Worm (Caenorhabditis elegans) whole organism, L4 larva: Measurements from ENCODE around the gene txdc-12.2.
A peak's percentile ranks its signal among the peaks of the same experiment; 100 is the strongest.
"Not testable (repeated sequence)": the region's sequence is repeated elsewhere in the genome, so short reads cannot be mapped to it uniquely, and the experiment has no call there.

Experiments used
- F49E8.2 ChIP-seq: sonication (generic microtip); optimal IDR thresholded peaks from 2 replicates; lab custom pipeline; 2016; ENCODE audit warnings: missing compliant biosample characterization, mild to moderate bottlenecking, missing genetic modification characterization, borderline replicate concordance
- ZK546.5 ChIP-seq, 2 experiments: sonication (generic microtip); optimal IDR thresholded peaks; 2 replicates each; lab custom pipeline; 2017; ENCODE audit warnings: missing biosample characterization in 2 of 2, missing genetic modification characterization in 2 of 2
- aha-1 ChIP-seq: fragments of 150-350 bp; peaks from one replicate; lab custom pipeline; 2014; ENCODE audit warnings: missing biosample characterization, missing genetic modification characterization
- ama-1 ChIP-seq: fragments of 150-350 bp; optimal IDR thresholded peaks from 2 replicates; lab custom pipeline; 2014; ENCODE audit warnings: inconsistent platforms, mixed read lengths
- ceh-20 ChIP-seq: fragments of 200-800 bp; sonication (Bioruptor generic); IDR thresholded peaks from 2 replicates; pipeline ENCODE4 v1.3.6; 2022; ENCODE audit warnings: missing genetic modification reagents, missing genetic modification characterization, missing compliant biosample characterization
- daf-16 ChIP-seq, 3 experiments: sonication (generic microtip); optimal IDR thresholded peaks; 2 replicates each; lab custom pipeline; 2016 to 2017; ENCODE audit warnings: missing genetic modification characterization in 3 of 3, missing genetic modification reagents in 3 of 3, mild to moderate bottlenecking in 2 of 3, missing compliant biosample characterization in 2 of 3, missing biosample characterization in 1 of 3, moderate library complexity in 1 of 3
- dmd-6 ChIP-seq: fragments of 200-800 bp; sonication (Bioruptor generic); IDR thresholded peaks from 2 replicates; pipeline ENCODE4 v1.3.6; 2022; ENCODE audit warnings: missing genetic modification reagents, missing genetic modification characterization, missing compliant biosample characterization
- dve-1 ChIP-seq: sonication (generic microtip); optimal IDR thresholded peaks from 2 replicates; lab custom pipeline; 2017; ENCODE audit warnings: antibody characterized with exemption, mild to moderate bottlenecking, missing genetic modification characterization, missing compliant biosample characterization; ENCODE audit not compliant: insufficient read depth
- egl-43 ChIP-seq: fragments of 200-800 bp; sonication (Bioruptor generic); IDR thresholded peaks from 2 replicates; pipeline ENCODE4 v1.3.6; 2022; ENCODE audit warnings: missing genetic modification reagents, missing genetic modification characterization, missing compliant biosample characterization
- fkh-10 ChIP-seq: fragments of 150-350 bp; optimal IDR thresholded peaks from 2 replicates; lab custom pipeline; 2014; ENCODE audit warnings: missing biosample characterization, missing genetic modification reagents, missing genetic modification characterization
- hif-1 ChIP-seq, 2 experiments: sonication (generic microtip); optimal IDR thresholded peaks; 2 replicates each; lab custom pipeline; 2016 to 2017; ENCODE audit warnings: missing compliant biosample characterization in 2 of 2, missing genetic modification characterization in 2 of 2, missing genetic modification reagents in 2 of 2, missing genotype in 2 of 2, mild to moderate bottlenecking in 1 of 2
- hlh-11 ChIP-seq: fragments of 200-800 bp; sonication (Bioruptor generic); optimal IDR thresholded peaks from 2 replicates; lab custom pipeline; 2018; ENCODE audit warnings: mild to moderate bottlenecking, missing genetic modification characterization, missing compliant biosample characterization
- hlh-30 ChIP-seq: sonication (generic microtip); optimal IDR thresholded peaks from 2 replicates; lab custom pipeline; 2017; ENCODE audit warnings: antibody characterized with exemption, mild to moderate bottlenecking, missing genetic modification characterization, missing compliant biosample characterization; ENCODE audit not compliant: insufficient read depth
- lin-39 ChIP-seq: fragments of 150-350 bp; optimal IDR thresholded peaks from 2 replicates; lab custom pipeline; 2014; ENCODE audit warnings: missing biosample characterization, missing genetic modification reagents, missing genetic modification characterization
- mdl-1 ChIP-seq, 2 experiments: fragments of 150-350 bp in 1 of 2; sonication (generic microtip) in 1 of 2; optimal IDR thresholded peaks; 2 replicates each; lab custom pipeline; 2014 to 2017; ENCODE audit warnings: missing biosample characterization in 2 of 2, missing genetic modification characterization in 2 of 2
- mxl-3 ChIP-seq: fragments of 200-800 bp; sonication (Bioruptor generic); optimal IDR thresholded peaks from 2 replicates; lab custom pipeline; 2018; ENCODE audit warnings: mild to moderate bottlenecking, missing genetic modification characterization, missing compliant biosample characterization
- nhr-25 ChIP-seq: sonication (generic microtip); optimal IDR thresholded peaks from 2 replicates; lab custom pipeline; 2017; ENCODE audit warnings: missing genetic modification characterization, mild to moderate bottlenecking, missing compliant biosample characterization, antibody characterized with exemption, moderate library complexity, borderline replicate concordance; ENCODE audit not compliant: insufficient read depth
- nhr-28 ChIP-seq: fragments of 150-350 bp; optimal IDR thresholded peaks from 2 replicates; lab custom pipeline; 2014; ENCODE audit warnings: missing biosample characterization, missing genetic modification characterization
- nhr-42 ChIP-seq: fragments of 200-800 bp; sonication (Bioruptor generic); IDR thresholded peaks from 2 replicates; pipeline ENCODE4 v1.3.6; 2022; ENCODE audit warnings: missing genetic modification characterization, missing compliant biosample characterization
- nhr-76 ChIP-seq: fragments of 150-350 bp; optimal IDR thresholded peaks from 2 replicates; lab custom pipeline; 2014; ENCODE audit warnings: missing biosample characterization, missing genetic modification characterization
- php-3 ChIP-seq: fragments of 200-800 bp; sonication (Bioruptor generic); IDR thresholded peaks from 2 replicates; pipeline ENCODE4 v1.3.6; 2022; ENCODE audit warnings: missing genetic modification reagents, missing genetic modification characterization, missing compliant biosample characterization
- pqm-1 ChIP-seq: sonication (generic microtip); optimal IDR thresholded peaks from 2 replicates; lab custom pipeline; 2017; ENCODE audit warnings: missing biosample characterization, missing genetic modification characterization
- snpc-1.2 ChIP-seq: fragments of 200-800 bp; sonication (Bioruptor generic); IDR thresholded peaks from 2 replicates; pipeline ENCODE4 v1.3.6; 2022; ENCODE audit warnings: missing genetic modification reagents, missing genetic modification characterization, missing compliant biosample characterization
- spr-3 ChIP-seq: fragments of 200-800 bp; sonication (Bioruptor generic); optimal IDR thresholded peaks from 2 replicates; lab custom pipeline; 2018; ENCODE audit warnings: mild to moderate bottlenecking, missing genetic modification characterization, missing compliant biosample characterization
- tra-1 ChIP-seq: fragments of 200-800 bp; sonication (Bioruptor generic); IDR thresholded peaks from 2 replicates; pipeline ENCODE4 v1.3.6; 2022; ENCODE audit warnings: missing genetic modification reagents, missing genetic modification characterization, missing compliant biosample characterization
- unc-130 ChIP-seq: sonication (generic microtip); optimal IDR thresholded peaks from 2 replicates; lab custom pipeline; 2016; ENCODE audit warnings: missing genetic modification reagents, missing genetic modification characterization, missing compliant biosample characterization
- unc-62 ChIP-seq, 3 experiments: fragments of 150-350 bp in 1 of 3; sonication (generic microtip); optimal IDR thresholded peaks in 2 of 3; peaks in 1 of 3; 1 replicate in 1 of 3; 2 replicates in 2 of 3; lab custom pipeline; 2014 to 2017; ENCODE audit warnings: missing biosample characterization in 3 of 3, missing genetic modification characterization in 3 of 3, missing genetic modification reagents in 3 of 3, missing genotype in 1 of 3
- vab-7 ChIP-seq: fragments of 200-800 bp; sonication (Bioruptor generic); IDR thresholded peaks from 2 replicates; pipeline ENCODE4 v1.3.6; 2022; ENCODE audit warnings: missing genetic modification reagents, missing genetic modification characterization, missing compliant biosample characterization
- zag-1 ChIP-seq: fragments of 150-350 bp; optimal IDR thresholded peaks from 2 replicates; lab custom pipeline; 2014; ENCODE audit warnings: missing biosample characterization, missing genetic modification characterization
- zfp-2 ChIP-seq: sonication (generic microtip); optimal IDR thresholded peaks from 2 replicates; lab custom pipeline; 2016; ENCODE audit warnings: mild to moderate bottlenecking, missing genetic modification characterization, missing compliant biosample characterization
- ztf-11 ChIP-seq: fragments of 150-350 bp; optimal IDR thresholded peaks from 2 replicates; lab custom pipeline; 2014; ENCODE audit warnings: missing biosample characterization, missing genetic modification characterization

The txdc-12.2 gene

DNA sequence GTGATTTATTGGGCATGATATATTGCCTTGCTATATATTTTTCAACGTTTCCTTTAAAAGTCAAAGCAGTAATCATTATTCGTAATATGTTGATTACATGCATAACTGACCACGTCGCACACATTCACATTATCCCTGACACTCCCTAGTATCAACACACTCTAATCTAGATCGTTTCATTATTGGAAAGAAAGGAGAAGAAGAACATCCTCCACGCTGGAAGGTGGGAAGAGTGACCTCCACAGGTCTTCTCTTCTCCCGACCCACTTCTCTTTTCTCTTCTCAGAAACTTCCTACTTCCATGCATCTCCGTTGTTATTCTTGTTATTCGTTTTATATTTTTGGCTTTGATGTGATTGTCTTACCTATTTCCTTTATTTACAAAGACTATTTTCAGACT is at the start of gene txdc-12.2:
Gene txdc-12.2, plus strand, starts transcription at position 396 of the 400 bp plus-strand sequence.
- TF ChIP-seq lin-39: no peak
- peak; percentile 10 for TF ChIP-seq hlh-30
- no peak for TF ChIP-seq unc-130 (GFP tag; lab: Kevin White, UChicago)
- no peak for TF ChIP-seq zag-1 (tag; lab: Kevin White, UChicago)
- no peak for TF ChIP-seq nhr-76 (tag; lab: Kevin White, UChicago)
- TF ChIP-seq pqm-1 (tag; lab: Kevin White, UChicago): no peak
- TF ChIP-seq nhr-42 (GFP tag; lab: Robert Waterston, UW): no peak
- peak in 1 of 2 experiments; percentile 90 for TF ChIP-seq unc-62 (GFP tag; optimal IDR thresholded peaks at IDR 0.05 in 1 of 2; lab: Kevin White, UChicago)
- TF ChIP-seq unc-62 (tag; optimal IDR thresholded peaks at IDR 0.05; lab: Kevin White, UChicago): no peak
- TF ChIP-seq ama-1 (lab: Kevin White, UChicago): no peak
- no peak for TF ChIP-seq mdl-1 (tag; optimal IDR thresholded peaks at IDR 0.05; lab: Kevin White, UChicago)
- TF ChIP-seq nhr-25 (tag; lab: Kevin White, UChicago): peak; percentile 27
- TF ChIP-seq ZK546.5 (tag; optimal IDR thresholded peaks at IDR 0.05; lab: Kevin White, UChicago): no peak
- no peak for TF ChIP-seq vab-7 (GFP tag; lab: Robert Waterston, UW)
- TF ChIP-seq daf-16 (GFP tag; optimal IDR thresholded peaks at IDR 0.05; lab: Kevin White, UChicago): no peak
- TF ChIP-seq daf-16 (tag; optimal IDR thresholded peaks at IDR 0.05; lab: Kevin White, UChicago): no peak
- TF ChIP-seq nhr-28 (tag; lab: Kevin White, UChicago): peak; percentile 21
- TF ChIP-seq mxl-3: peak; percentile 37
- TF ChIP-seq ztf-11 (tag; lab: Kevin White, UChicago): no peak
- no peak for TF ChIP-seq snpc-1.2 (GFP tag; lab: Robert Waterston, UW)
- no peak for TF ChIP-seq F49E8.2 (tag; lab: Kevin White, UChicago)
- TF ChIP-seq egl-43 (GFP tag; lab: Robert Waterston, UW): no peak
- no peak for TF ChIP-seq hif-1 (tag; optimal IDR thresholded peaks at IDR 0.05; lab: Kevin White, UChicago)
- no peak for TF ChIP-seq dve-1 (tag; lab: Kevin White, UChicago)
- no peak for TF ChIP-seq spr-3 (GFP tag; lab: Kevin White, UChicago)
- TF ChIP-seq, all 104 proteins: peak for 5

DNA sequence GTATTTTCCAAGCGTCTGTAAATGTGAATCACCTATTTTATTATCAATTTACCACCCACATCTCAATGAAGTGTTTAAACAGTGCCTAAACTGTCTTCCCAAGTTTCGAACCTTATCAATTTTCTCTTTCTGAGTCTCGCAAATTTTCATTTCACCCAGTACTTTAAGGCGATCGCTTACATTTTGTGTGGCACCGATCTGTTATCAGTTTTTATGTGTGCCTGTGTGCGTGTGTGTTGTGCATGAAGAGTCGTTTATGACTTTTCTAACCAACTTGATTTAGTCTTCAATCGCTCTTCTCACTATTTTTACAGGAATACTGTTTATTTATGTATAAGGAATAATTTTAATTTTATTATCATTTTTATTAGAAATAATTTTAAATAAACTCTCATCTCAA is 48.8 kb upstream of the txdc-12.2 start:
- peak; percentile 64; the same call in 1 of the 2 replicates for TF ChIP-seq tra-1
- TF ChIP-seq hlh-11 (tag; lab: Kevin White, UChicago): peak; percentile 10
- TF ChIP-seq dmd-6 (GFP tag; lab: Robert Waterston, UW): peak; percentile 71
- TF ChIP-seq daf-16 (GFP tag; optimal IDR thresholded peaks at IDR 0.05; lab: Kevin White, UChicago): not testable (repeated sequence)
- TF ChIP-seq daf-16 (tag; optimal IDR thresholded peaks at IDR 0.05; lab: Kevin White, UChicago): peak; percentile 28
- peak; percentile 67; the same call in 1 of the 2 replicates for TF ChIP-seq php-3 (GFP tag; lab: Robert Waterston, UW)

- not testable (repeated sequence) for TF ChIP-seq ztf-11 (tag; lab: Kevin White, UChicago); fkh-10; vab-7 (GFP tag; lab: Robert Waterston, UW)
Measured at ce11 chrX:2026342-2026741, 47.9 kb upstream of the txdc-12.2 start, which contains the start of gene Y102A11A.2. Y102A11A.2 (plus strand) TSS chrX:2026642.

DNA sequence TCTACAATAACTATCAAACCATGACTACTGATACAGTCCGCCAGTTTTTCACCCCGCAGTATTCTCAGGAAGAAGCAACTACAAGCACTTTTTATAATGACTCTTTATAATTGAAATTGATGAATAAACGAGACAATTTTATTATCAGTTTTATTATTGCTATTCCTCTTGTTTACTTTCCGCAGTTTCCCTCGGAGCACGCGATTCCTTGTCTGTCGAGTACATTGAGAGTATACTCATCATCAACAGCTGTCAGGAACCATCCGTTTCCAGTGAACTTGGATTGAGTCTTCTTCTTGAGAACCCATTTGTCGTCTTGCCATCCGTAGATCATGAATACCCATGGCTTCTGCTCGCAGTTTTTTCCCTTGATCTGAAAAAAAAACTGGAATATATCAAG is 43.4 kb upstream of the txdc-12.2 start:
- TF ChIP-seq php-3 (GFP tag; lab: Robert Waterston, UW): 0 out of 2 replicates have a peak, but pooled peaks have one; percentile 12
- TF ChIP-seq ceh-20 (GFP tag; lab: Robert Waterston, UW): no peak
- peak; percentile 34 for TF ChIP-seq aha-1 (tag; lab: Kevin White, UChicago)
- no peak for TF ChIP-seq daf-16 (GFP tag; optimal IDR thresholded peaks at IDR 0.05; lab: Kevin White, UChicago)
- TF ChIP-seq daf-16 (tag; optimal IDR thresholded peaks at IDR 0.05; lab: Kevin White, UChicago): peak; percentile 93

DNA sequence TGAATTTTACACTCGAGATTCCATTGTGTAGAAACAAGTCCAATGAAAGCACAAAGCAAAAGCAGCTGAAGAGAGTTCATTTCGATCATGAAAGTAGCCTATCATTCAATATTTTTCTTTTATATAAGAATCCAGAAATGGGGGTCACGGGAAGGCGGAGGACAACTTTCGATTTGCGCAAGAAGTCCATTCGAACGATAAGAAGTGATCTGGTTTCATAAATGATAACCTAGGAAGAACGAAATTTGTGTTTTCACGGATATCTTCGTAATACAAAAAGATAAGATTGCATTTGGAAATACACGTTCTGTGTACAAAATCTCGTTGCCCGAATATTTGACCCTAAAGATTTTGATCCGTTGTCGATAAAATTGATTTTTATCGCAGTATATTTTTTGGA is 42.8 kb upstream of the txdc-12.2 start, which contains the start of gene Y102A11A.5:
Gene Y102A11A.5, minus strand, starts transcription at position 175 of the 400 bp plus-strand sequence.
- TF ChIP-seq nhr-28 (tag; lab: Kevin White, UChicago): peak; percentile 36
- TF ChIP-seq zfp-2 (tag; lab: Kevin White, UChicago): no peak
